Fruit fly (Drosophila melanogaster) whole organism, wandering third instar larva: ENCODE results near the gene tyn.
A peak's percentile ranks its signal among the peaks of the same experiment; 100 is the strongest.

Source experiments
- Abd-B ChIP-seq: fragments of >200 bp; optimal IDR thresholded peaks from 2 replicates; lab custom pipeline; 2017; ENCODE audit warnings: missing biosample characterization, missing genetic modification characterization
- CG32264 ChIP-seq: fragments of 200-800 bp; sonication (Bioruptor generic); optimal IDR thresholded peaks from 2 replicates; lab custom pipeline; 2016; ENCODE audit warnings: missing biosample characterization, missing genetic modification characterization
- CG9705 ChIP-seq: fragments of 200-800 bp; sonication (Bioruptor generic); optimal IDR thresholded peaks from 2 replicates; lab custom pipeline; 2018; ENCODE audit warnings: missing biosample characterization, mild to moderate bottlenecking, missing genetic modification characterization
- CrebA ChIP-seq: fragments of 200-800 bp; sonication (Bioruptor generic); optimal IDR thresholded peaks from 2 replicates; lab custom pipeline; 2016; ENCODE audit warnings: missing biosample characterization, mild to moderate bottlenecking, missing genetic modification characterization, borderline replicate concordance
- Dfd ChIP-seq: fragments of >200 bp; optimal IDR thresholded peaks from 2 replicates; lab custom pipeline; 2017; ENCODE audit warnings: missing biosample characterization, missing genetic modification characterization
- Dif ChIP-seq: fragments of 200-275, 200-300 bp; sonication (Bioruptor generic); optimal IDR thresholded peaks from 2 replicates; lab custom pipeline; 2018; ENCODE audit warnings: missing biosample characterization, missing genetic modification characterization; ENCODE audit not compliant: partially characterized antibody
- GATAd ChIP-seq: sonication (Bioruptor generic); optimal IDR thresholded peaks from 2 replicates; lab custom pipeline; 2016; ENCODE audit warnings: missing biosample characterization, missing genetic modification characterization
- HLH106 ChIP-seq: fragments of 200-800 bp; optimal IDR thresholded peaks from 3 replicates; lab custom pipeline; 2019; ENCODE audit warnings: missing biosample characterization, mild to moderate bottlenecking, missing genetic modification characterization, moderate library complexity
- Hnf4 ChIP-seq: fragments of 200-800 bp; sonication (Bioruptor generic); optimal IDR thresholded peaks from 2 replicates; lab custom pipeline; 2016; ENCODE audit warnings: missing biosample characterization, mild to moderate bottlenecking, missing genetic modification characterization
- Hr83 ChIP-seq: fragments of 200-300 bp; sonication (Bioruptor generic); optimal IDR thresholded peaks from 2 replicates; lab custom pipeline; 2016; ENCODE audit warnings: missing biosample characterization, mild to moderate bottlenecking, missing genetic modification characterization, moderate library complexity; ENCODE audit not compliant: poor library complexity, severe bottlenecking
- Jra ChIP-seq: sonication (Bioruptor generic); optimal IDR thresholded peaks from 2 replicates; lab custom pipeline; 2016; ENCODE audit warnings: missing biosample characterization, missing genetic modification characterization
- Mio ChIP-seq: sonication (Bioruptor generic); optimal IDR thresholded peaks from 2 replicates; lab custom pipeline; 2016; ENCODE audit warnings: missing biosample characterization, missing genetic modification characterization
- Myc ChIP-seq: fragments of >200 bp; optimal IDR thresholded peaks from 2 replicates; lab custom pipeline; 2017
- OdsH ChIP-seq: fragments of 200-800 bp; sonication (Bioruptor generic); optimal IDR thresholded peaks from 2 replicates; lab custom pipeline; 2016; ENCODE audit warnings: missing biosample characterization, mild to moderate bottlenecking, missing genetic modification characterization
- Rel ChIP-seq, 2 experiments: fragments of 200-800 bp; sonication (Bioruptor generic) in 1 of 2; optimal IDR thresholded peaks; 2 replicates in 1 of 2; 3 replicates in 1 of 2; lab custom pipeline; 2016 to 2019; ENCODE audit warnings: mild to moderate bottlenecking in 2 of 2, missing biosample characterization in 2 of 2, missing genetic modification characterization in 2 of 2, moderate library complexity in 1 of 2
- Sp1 ChIP-seq: fragments of 200-800 bp; sonication (Bioruptor generic); optimal IDR thresholded peaks from 3 replicates; lab custom pipeline; 2019; ENCODE audit warnings: missing biosample characterization, mild to moderate bottlenecking, missing genetic modification characterization, moderate library complexity
- Vsx2 ChIP-seq: fragments of 200-300, 225-300 bp; sonication (Bioruptor generic); optimal IDR thresholded peaks from 2 replicates; lab custom pipeline; 2018; ENCODE audit warnings: missing biosample characterization, missing genetic modification characterization; ENCODE audit not compliant: partially characterized antibody
- br ChIP-seq: fragments of 200-800 bp; sonication (Bioruptor generic); optimal IDR thresholded peaks from 2 replicates; lab custom pipeline; 2016; ENCODE audit warnings: missing biosample characterization, missing genetic modification characterization
- brk ChIP-seq: fragments of 200-800 bp; sonication (Bioruptor generic); optimal IDR thresholded peaks from 2 replicates; lab custom pipeline; 2016; ENCODE audit warnings: missing biosample characterization, mild to moderate bottlenecking, missing genetic modification characterization
- dl ChIP-seq, 2 experiments: fragments of 175-275, 200-275 bp in 1 of 2; fragments of 200-275 bp in 1 of 2; sonication (Bioruptor generic); optimal IDR thresholded peaks; lab custom pipeline; 2018; ENCODE audit warnings: mild to moderate bottlenecking in 2 of 2, missing biosample characterization in 2 of 2, missing genetic modification characterization in 2 of 2, moderate library complexity in 2 of 2; ENCODE audit not compliant: partially characterized antibody in 2 of 2, insufficient read depth in 1 of 2
- dmrt93B ChIP-seq: fragments of 200-800 bp; sonication (Bioruptor generic); optimal IDR thresholded peaks from 2 replicates; lab custom pipeline; 2018; ENCODE audit warnings: missing biosample characterization, mild to moderate bottlenecking, missing genetic modification characterization
- dsf ChIP-seq: sonication (Bioruptor generic); optimal IDR thresholded peaks from 2 replicates; lab custom pipeline; 2016; ENCODE audit warnings: missing biosample characterization, missing genetic modification characterization, borderline replicate concordance
- ey ChIP-seq: fragments of 200-800 bp; sonication (Bioruptor generic); optimal IDR thresholded peaks from 2 replicates; lab custom pipeline; 2016; ENCODE audit warnings: missing biosample characterization, missing genetic modification characterization
- foxo ChIP-seq, 2 experiments: fragments of 200-800 bp; sonication (Bioruptor generic); optimal IDR thresholded peaks; 2 replicates in 1 of 2; 3 replicates in 1 of 2; lab custom pipeline; 2016 to 2017; ENCODE audit warnings: missing biosample characterization in 2 of 2, missing genetic modification characterization in 2 of 2
- fru ChIP-seq: fragments of 200-800 bp; sonication (Bioruptor generic); optimal IDR thresholded peaks from 3 replicates; lab custom pipeline; 2016; ENCODE audit warnings: missing biosample characterization, mild to moderate bottlenecking, missing genetic modification characterization
- h ChIP-seq: fragments of 200-800 bp; sonication (Bioruptor generic); optimal IDR thresholded peaks from 3 replicates; lab custom pipeline; 2016; ENCODE audit warnings: missing biosample characterization, mild to moderate bottlenecking, missing genetic modification characterization
- jim ChIP-seq: fragments of 175-275, 200-325 bp; sonication (Bioruptor generic); optimal IDR thresholded peaks from 2 replicates; lab custom pipeline; 2016; ENCODE audit warnings: missing biosample characterization, mild to moderate bottlenecking, missing genetic modification characterization
- lola ChIP-seq: fragments of >200 bp; optimal IDR thresholded peaks from 2 replicates; lab custom pipeline; 2017; ENCODE audit warnings: missing biosample characterization, missing genetic modification characterization
- pan ChIP-seq: fragments of >200 bp; optimal IDR thresholded peaks from 2 replicates; lab custom pipeline; 2017
- psq ChIP-seq: fragments of 200-800 bp; sonication (Bioruptor generic); optimal IDR thresholded peaks from 3 replicates; lab custom pipeline; 2017; ENCODE audit warnings: missing biosample characterization, mild to moderate bottlenecking, missing genetic modification characterization, moderate library complexity
- rgr ChIP-seq: fragments of 200-800 bp; sonication (Bioruptor generic); optimal IDR thresholded peaks from 3 replicates; lab custom pipeline; 2016; ENCODE audit warnings: missing biosample characterization, mild to moderate bottlenecking, missing genetic modification characterization
- sage ChIP-seq: fragments of 200-800 bp; sonication (Bioruptor generic); optimal IDR thresholded peaks from 2 replicates; lab custom pipeline; 2016; ENCODE audit warnings: missing biosample characterization, mild to moderate bottlenecking, missing genetic modification characterization
- tai ChIP-seq: sonication (Bioruptor generic); optimal IDR thresholded peaks from 2 replicates; lab custom pipeline; 2016; ENCODE audit warnings: missing biosample characterization, missing genetic modification characterization
- woc ChIP-seq: sonication (Bioruptor generic); optimal IDR thresholded peaks from 2 replicates; lab custom pipeline; 2016; ENCODE audit warnings: missing biosample characterization, mild to moderate bottlenecking, missing genetic modification characterization

tyn gene

DNA sequence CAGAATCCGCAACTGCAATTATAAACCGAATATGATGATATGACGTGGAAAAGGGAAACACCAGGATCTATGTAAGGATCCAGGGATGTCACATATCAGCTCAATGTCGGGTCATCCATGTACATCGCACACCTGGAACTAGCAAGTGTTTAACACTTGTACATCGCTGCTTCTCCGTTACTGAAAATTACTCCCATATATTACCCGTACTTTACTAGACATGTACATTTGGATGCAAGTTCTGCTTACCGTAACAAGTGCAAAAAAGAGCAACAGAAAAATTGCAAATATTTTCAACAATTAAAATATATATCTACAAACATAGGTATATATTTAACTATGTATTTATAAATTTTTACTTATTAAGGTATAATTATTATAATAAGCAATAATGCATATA lies at the start of gene tyn:
Gene tyn (plus strand): TSS at position 301 of the 400 bp plus-strand sequence.
- TF ChIP-seq h (GFP tag; lab: Kevin White, UChicago) (no peak), Mio (GFP tag; lab: Kevin White, UChicago) (no peak), br (no peak)
- TF ChIP-seq, all 38 proteins: peak for 0

DNA sequence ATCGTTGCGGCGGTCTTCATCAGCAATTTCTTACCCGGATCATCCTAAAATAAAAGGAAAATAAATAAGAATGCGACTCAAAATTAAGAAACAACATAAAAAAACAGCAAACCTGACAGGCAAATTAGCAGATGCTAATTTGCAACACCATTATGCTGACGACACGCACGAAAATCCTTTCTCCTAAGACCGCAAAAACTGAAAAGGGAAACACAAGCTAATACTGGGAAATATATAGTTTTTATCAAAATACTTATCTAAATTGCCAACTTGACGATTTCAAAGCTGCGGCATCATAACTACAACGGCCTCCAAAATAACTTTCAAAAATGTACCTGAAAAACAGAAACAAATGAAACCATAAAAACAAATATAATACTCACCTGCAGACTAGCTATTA lies 25.1 kb upstream of the tyn start:
- TF ChIP-seq sage (GFP tag; lab: Kevin White, UChicago) (no peak), tai (GFP tag; lab: Kevin White, UChicago) (peak; percentile 77)

DNA sequence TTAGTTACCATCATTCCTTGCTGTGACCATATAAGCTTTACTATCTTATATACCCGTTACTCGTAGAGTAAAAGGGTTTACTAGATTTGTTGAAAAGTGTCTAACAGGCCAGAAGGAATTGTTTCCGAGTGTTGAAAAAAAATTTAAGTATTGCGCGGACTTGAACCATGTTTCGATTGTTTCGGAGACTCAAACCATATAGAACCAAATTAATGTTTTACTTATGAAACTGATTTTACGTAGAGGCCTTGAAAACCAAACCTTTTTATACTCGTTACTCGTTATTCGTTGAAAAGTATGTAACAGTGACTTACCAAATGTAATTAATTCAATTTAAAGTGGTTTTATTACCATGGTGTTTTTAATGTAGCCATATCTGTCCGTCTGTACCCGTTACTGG lies 16.3 kb upstream of the tyn start:
- TF ChIP-seq CG9705 (GFP tag; lab: Kevin White, UChicago), result no peak
- no peak for TF ChIP-seq foxo (GFP tag; optimal IDR thresholded peaks at IDR 0.05; lab: Kevin White, UChicago)
- TF ChIP-seq lola (GFP tag; lab: Kevin White, UChicago), result no peak
- TF ChIP-seq Myc (lab: Kevin White, UChicago), result peak; percentile 48
- TF ChIP-seq tai (GFP tag; lab: Kevin White, UChicago), result no peak
- no peak for TF ChIP-seq Dif (GFP tag; lab: Kevin White, UChicago)

DNA sequence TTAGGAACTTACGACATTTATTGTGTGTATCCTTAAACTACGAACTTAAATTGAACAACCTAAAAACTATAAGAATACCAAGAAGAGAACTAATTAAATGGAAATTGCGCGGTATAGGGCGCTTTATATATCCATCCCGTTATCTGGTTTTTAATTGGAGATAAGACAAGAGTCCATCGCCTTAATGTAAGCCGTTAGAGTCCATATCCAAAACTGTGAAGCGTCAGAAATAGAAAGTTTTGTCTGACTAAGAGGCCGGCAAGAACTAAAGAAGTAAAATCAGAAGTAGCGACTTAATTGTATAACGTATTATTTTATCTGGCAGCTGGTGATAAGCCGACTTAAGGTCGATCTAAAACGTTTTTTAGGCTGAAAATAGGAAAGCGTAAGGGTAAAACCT lies 13.5 kb upstream of the tyn start, which contains the start of gene CG17636:
Gene CG17636 (minus strand): TSS at position 101 of the 400 bp plus-strand sequence.
- TF ChIP-seq tai (GFP tag; lab: Kevin White, UChicago), result no peak
- no peak for TF ChIP-seq h (GFP tag; lab: Kevin White, UChicago)
- TF ChIP-seq, all 38 proteins: peak for 0

DNA sequence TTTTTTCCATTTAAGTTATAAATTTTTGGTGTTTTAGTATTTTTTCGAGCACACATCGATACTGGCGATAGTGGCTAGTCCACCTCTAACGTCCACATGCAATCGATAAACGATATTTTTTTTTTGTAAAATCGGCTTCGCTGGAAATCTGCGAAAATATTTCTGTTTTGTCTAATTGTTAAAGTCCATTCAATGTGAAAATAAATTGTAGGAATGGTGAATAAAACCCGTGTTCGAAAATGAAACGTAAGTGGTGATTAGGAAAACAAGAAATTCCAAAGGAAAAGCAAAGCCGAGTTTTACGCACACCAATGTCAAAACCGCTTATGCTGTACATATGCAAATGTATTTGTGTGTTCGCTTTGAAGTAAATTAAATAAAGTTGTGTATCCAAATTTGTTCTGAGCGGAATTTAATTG lies 12.8 kb upstream of the tyn start, which contains the start of gene RhoGAP1A:
Gene RhoGAP1A (plus strand): TSS at position 100 of the 419 bp plus-strand sequence.
- TF ChIP-seq HLH106 (tag; lab: Kevin White, UChicago) (no peak), dmrt93B (GFP tag; lab: Kevin White, UChicago) (no peak), ey (no peak), Abd-B (GFP tag; lab: Kevin White, UChicago) (no peak), Rel (GFP tag; optimal IDR thresholded peaks at IDR 0.05; lab: Kevin White, UChicago) (no peak), Rel (tag; optimal IDR thresholded peaks at IDR 0.05; lab: Kevin White, UChicago) (no peak), brk (peak; percentile 12), dsf (no peak), Dfd (no peak), sage (GFP tag; lab: Kevin White, UChicago) (peak; percentile 28), Myc (lab: Kevin White, UChicago) (no peak), GATAd (GFP tag; lab: Kevin White, UChicago) (no peak), psq (GFP tag; lab: Kevin White, UChicago) (no peak), foxo (GFP tag; optimal IDR thresholded peaks at IDR 0.05; lab: Kevin White, UChicago) (no peak), Vsx2 (GFP tag; lab: Kevin White, UChicago) (no peak), h (GFP tag; lab: Kevin White, UChicago) (no peak), CG32264 (no peak), CrebA (GFP tag; lab: Kevin White, UChicago) (no peak), br (no peak), CG9705 (GFP tag; lab: Kevin White, UChicago) (no peak), woc (GFP tag; lab: Kevin White, UChicago) (peak; percentile 41), OdsH (no peak), Hnf4 (GFP tag; lab: Kevin White, UChicago) (peak; percentile 43), tai (GFP tag; lab: Kevin White, UChicago) (peak; percentile 23), Mio (GFP tag; lab: Kevin White, UChicago) (no peak), Sp1 (GFP tag; lab: Kevin White, UChicago) (no peak), Hr83 (no peak), jim (GFP tag; lab: Kevin White, UChicago) (no peak)

DNA sequence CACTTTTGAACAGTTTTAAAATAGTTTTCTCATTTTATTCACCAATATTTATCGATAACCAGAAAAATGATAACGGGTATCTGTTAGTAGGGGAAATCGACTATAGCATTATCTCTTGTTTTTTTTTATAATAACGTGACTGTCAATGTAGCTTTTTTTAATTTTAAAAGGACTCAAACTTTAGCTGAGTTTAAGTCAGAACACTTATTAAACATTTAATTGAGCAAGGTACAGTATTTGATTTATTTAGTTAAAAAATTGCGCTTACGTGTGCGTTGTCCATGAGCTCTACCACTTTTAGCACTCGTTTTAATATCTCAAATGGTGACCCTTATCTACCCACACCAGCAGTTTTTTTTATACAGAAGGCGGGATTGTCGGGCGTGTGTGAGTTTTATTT lies 9.6 kb upstream of the tyn start:
- TF ChIP-seq fru (GFP tag; lab: Kevin White, UChicago) (no peak), GATAd (GFP tag; lab: Kevin White, UChicago) (no peak), lola (GFP tag; lab: Kevin White, UChicago) (no peak), br (no peak), rgr (no peak), dl (GFP tag; optimal IDR thresholded peaks at IDR 0.05; lab: Kevin White, UChicago; ENCODE audit: insufficient read depth in 1 of 2, partially characterized antibody in 2 of 2) (no peak), sage (GFP tag; lab: Kevin White, UChicago) (no peak), CG9705 (GFP tag; lab: Kevin White, UChicago) (no peak), pan (no peak), Abd-B (GFP tag; lab: Kevin White, UChicago) (no peak), Jra (GFP tag; lab: Kevin White, UChicago) (no peak), OdsH (no peak), woc (GFP tag; lab: Kevin White, UChicago) (no peak), CrebA (GFP tag; lab: Kevin White, UChicago) (no peak), Mio (GFP tag; lab: Kevin White, UChicago) (no peak), brk (no peak), CG32264 (no peak)
- TF ChIP-seq, all 38 proteins: peak for 0
